Fruit fly (Drosophila melanogaster) whole organism, prepupa: ENCODE measurements around the gene nub.

Experiments
- CG10669 ChIP-seq: fragments of 200-800 bp; sonication (Bioruptor generic); optimal IDR thresholded peaks from 3 replicates; lab custom pipeline; 2018; ENCODE audit warnings: missing biosample characterization, mild to moderate bottlenecking, missing genetic modification characterization, moderate library complexity
- CG6276 ChIP-seq: fragments of 200-800 bp; sonication (Bioruptor generic); optimal IDR thresholded peaks from 2 replicates; lab custom pipeline; 2017; ENCODE audit warnings: missing biosample characterization, mild to moderate bottlenecking, missing genetic modification characterization
- Sox102F ChIP-seq: fragments of 200-800 bp; sonication (Bioruptor generic); optimal IDR thresholded peaks from 2 replicates; lab custom pipeline; 2016; ENCODE audit warnings: missing biosample characterization, mild to moderate bottlenecking, missing genetic modification characterization
- cyc ChIP-seq: fragments of 200-800 bp; sonication (Bioruptor generic); optimal IDR thresholded peaks from 3 replicates; lab custom pipeline; 2016; ENCODE audit warnings: missing biosample characterization, missing genetic modification characterization
- salr ChIP-seq, 2 experiments: fragments of 200-800 bp; sonication (Bioruptor generic); optimal IDR thresholded peaks; 3 replicates each; lab custom pipeline; 2016 to 2018; ENCODE audit warnings: missing biosample characterization in 2 of 2, missing genetic modification characterization in 2 of 2, mild to moderate bottlenecking in 1 of 2

- TF ChIP-seq CG10669 = no peak
- no peak for TF ChIP-seq cyc
- no peak for TF ChIP-seq CG6276
- no peak for TF ChIP-seq Sox102F (GFP tag; lab: Kevin White, UChicago)
- TF ChIP-seq salr (GFP tag; optimal IDR thresholded peaks at IDR 0.05; lab: Kevin White, UChicago) = no peak
These were observed 2.5 kb downstream of the nub start for dm6 chr2L:12589941-12590340.
